Worm (Caenorhabditis elegans) whole organism, L4/young adult: ENCODE measurements around the gene Y54B9A.1.

Experiments used
- W03F9.2 ChIP-seq: fragments of 150-350 bp; optimal IDR thresholded peaks from 2 replicates; lab custom pipeline; 2014; ENCODE audit warnings: missing biosample characterization, missing genetic modification characterization
- dao-5 ChIP-seq: sonication (generic microtip); optimal IDR thresholded peaks from 2 replicates; lab custom pipeline; 2016; ENCODE audit warnings: missing genotype, missing genetic modification characterization, moderate library complexity, missing compliant biosample characterization

- no peak for TF ChIP-seq W03F9.2
- no peak for TF ChIP-seq dao-5 (tag; lab: Kevin White, UChicago)
Measured at ce11 chrV:9443748-9444147, 4.4 kb upstream of the Y54B9A.1 start, which contains the start of gene wdr-62.
